Fruit fly (Drosophila melanogaster) whole organism, embryonic: ENCODE data around the gene CG15282.

Experiments
- Ada2b ChIP-seq: fragments of 200-800 bp; sonication (Bioruptor generic); IDR thresholded peaks from 2 replicates; pipeline ENCODE4 v1.3.6; 2022; ENCODE audit warnings: missing biosample characterization, missing genetic modification characterization
- CG10654 ChIP-seq: fragments of 200-800 bp; sonication (Bioruptor generic); optimal IDR thresholded peaks from 2 replicates; lab custom pipeline; 2016; ENCODE audit warnings: missing biosample characterization, missing genetic modification characterization
- CG12769 ChIP-seq: fragments of 200-800 bp; sonication (Bioruptor generic); optimal IDR thresholded peaks from 2 replicates; lab custom pipeline; 2019; ENCODE audit warnings: missing biosample characterization, mild to moderate bottlenecking, missing genetic modification characterization, moderate library complexity
- CG14860 ChIP-seq: fragments of 200-800 bp; sonication (Bioruptor generic); IDR thresholded peaks from 3 replicates; pipeline ENCODE4 v1.3.6; 2022; ENCODE audit warnings: missing biosample characterization, missing genetic modification characterization; ENCODE audit not compliant: partially characterized antibody
- CG1602 ChIP-seq: fragments of 200-800 bp; sonication (Bioruptor generic); optimal IDR thresholded peaks from 3 replicates; lab custom pipeline; 2016; ENCODE audit warnings: missing biosample characterization, missing genetic modification characterization
- CG17612 ChIP-seq: fragments of 200-800 bp; sonication (Bioruptor generic); IDR thresholded peaks from 2 replicates; pipeline ENCODE4 v1.3.6; 2022; ENCODE audit warnings: missing biosample characterization, missing genetic modification characterization
- CG31224 ChIP-seq: fragments of 200-800 bp; sonication (Bioruptor generic); IDR thresholded peaks from 2 replicates; pipeline ENCODE4 v1.3.6; 2022; ENCODE audit warnings: missing biosample characterization, missing genetic modification characterization
- CG34376 ChIP-seq: fragments of 200-800 bp; sonication (Bioruptor generic); optimal IDR thresholded peaks from 2 replicates; lab custom pipeline; 2018; ENCODE audit warnings: missing biosample characterization, mild to moderate bottlenecking, missing genetic modification characterization
- CG4707 ChIP-seq: fragments of 200-800 bp; sonication (Bioruptor generic); optimal IDR thresholded peaks from 2 replicates; lab custom pipeline; 2018; ENCODE audit warnings: missing biosample characterization, mild to moderate bottlenecking, missing genetic modification characterization, moderate library complexity
- CG7987 ChIP-seq: fragments of 200-800 bp; sonication (Bioruptor generic); optimal IDR thresholded peaks from 2 replicates; lab custom pipeline; 2018; ENCODE audit warnings: missing biosample characterization, mild to moderate bottlenecking, missing genetic modification characterization, moderate library complexity
- CG8478 ChIP-seq: fragments of >200 bp; optimal IDR thresholded peaks from 2 replicates; lab custom pipeline; 2018
- CG8944 ChIP-seq: fragments of 200-800 bp; sonication (Bioruptor generic); optimal IDR thresholded peaks from 3 replicates; lab custom pipeline; 2016; ENCODE audit warnings: missing biosample characterization, missing genetic modification characterization
- CG9932 ChIP-seq: fragments of 200-800 bp; sonication (Bioruptor generic); IDR thresholded peaks from 2 replicates; pipeline ENCODE4 v1.3.6; 2022; ENCODE audit warnings: missing biosample characterization, missing genetic modification characterization
- Dbx ChIP-seq: fragments of 200-800 bp; sonication (Bioruptor generic); IDR thresholded peaks from 3 replicates; pipeline ENCODE4 v1.3.6; 2022; ENCODE audit warnings: missing biosample characterization, missing genetic modification characterization
- Deaf1 ChIP-seq: fragments of 200-800 bp; optimal IDR thresholded peaks from 3 replicates; lab custom pipeline; 2019; ENCODE audit warnings: missing biosample characterization, mild to moderate bottlenecking, missing genetic modification characterization, moderate library complexity
- Dll ChIP-seq: fragments of 200-800 bp; sonication (Bioruptor generic); IDR thresholded peaks from 4 replicates; pipeline ENCODE4 v1.3.6; 2022; ENCODE audit warnings: missing biosample characterization, missing genetic modification characterization; ENCODE audit not compliant: partially characterized antibody
- Elba2 ChIP-seq: fragments of 200-800 bp; sonication (Bioruptor generic); optimal IDR thresholded peaks from 3 replicates; lab custom pipeline; 2016; ENCODE audit warnings: missing biosample characterization, missing genetic modification characterization
- Hmr ChIP-seq: fragments of 200-800 bp; sonication (Bioruptor generic); optimal IDR thresholded peaks from 3 replicates; lab custom pipeline; 2017; ENCODE audit warnings: mild to moderate bottlenecking, missing biosample characterization, missing genetic modification reagents, missing genetic modification characterization
- Hmx ChIP-seq: fragments of 200-800 bp; sonication (Bioruptor generic); optimal IDR thresholded peaks from 2 replicates; lab custom pipeline; 2016; ENCODE audit warnings: missing biosample characterization, missing genetic modification characterization
- Hr78 ChIP-seq, 2 experiments: fragments of 200-800 bp in 1 of 2; fragments of >200 bp in 1 of 2; sonication (Bioruptor generic) in 1 of 2; optimal IDR thresholded peaks; 2 replicates each; lab custom pipeline; 2017 to 2019; ENCODE audit warnings: missing biosample characterization in 2 of 2, missing genetic modification characterization in 2 of 2, mild to moderate bottlenecking in 1 of 2, moderate library complexity in 1 of 2
- PHDP ChIP-seq: fragments of 200-800 bp; sonication (Bioruptor generic); optimal IDR thresholded peaks from 3 replicates; lab custom pipeline; 2018; ENCODE audit warnings: missing biosample characterization, mild to moderate bottlenecking, missing genetic modification characterization, moderate library complexity
- Pdp1 ChIP-seq, 2 experiments: fragments of 200-800 bp; sonication (Bioruptor generic); optimal IDR thresholded peaks; 3 replicates each; lab custom pipeline; 2016; ENCODE audit warnings: missing biosample characterization in 2 of 2, missing genetic modification characterization in 2 of 2, mild to moderate bottlenecking in 1 of 2, moderate library complexity in 1 of 2
- Vsx1 ChIP-seq: fragments of 200-800 bp; sonication (Bioruptor generic); optimal IDR thresholded peaks from 2 replicates; lab custom pipeline; 2017; ENCODE audit warnings: missing biosample characterization, mild to moderate bottlenecking, missing genetic modification characterization, missing genetic modification reagents
- aop ChIP-seq: fragments of 200-800 bp; sonication (Bioruptor generic); IDR thresholded peaks from 2 replicates; pipeline ENCODE4 v1.3.6; 2022; ENCODE audit warnings: missing biosample characterization, missing genetic modification characterization
- ash1 ChIP-seq: fragments of 200-800 bp; sonication (Bioruptor generic); optimal IDR thresholded peaks from 2 replicates; lab custom pipeline; 2018; ENCODE audit warnings: missing biosample characterization, mild to moderate bottlenecking, missing genetic modification characterization
- bcd ChIP-seq: fragments of 200-800 bp; sonication (Bioruptor generic); optimal IDR thresholded peaks from 2 replicates; lab custom pipeline; 2017; ENCODE audit warnings: missing biosample characterization, mild to moderate bottlenecking, missing genetic modification characterization
- cato ChIP-seq: fragments of 200-800 bp; sonication (Bioruptor generic); optimal IDR thresholded peaks from 2 replicates; lab custom pipeline; 2016; ENCODE audit warnings: missing biosample characterization, missing genetic modification characterization, borderline replicate concordance
- da ChIP-seq: fragments of 200-800 bp; sonication (Bioruptor generic); optimal IDR thresholded peaks from 2 replicates; lab custom pipeline; 2016; ENCODE audit warnings: missing biosample characterization, missing genetic modification characterization
- dmrt99B ChIP-seq: fragments of 200-800 bp; sonication (Bioruptor generic); optimal IDR thresholded peaks from 2 replicates; lab custom pipeline; 2018; ENCODE audit warnings: missing biosample characterization, mild to moderate bottlenecking, missing genetic modification characterization, moderate library complexity
- dysf ChIP-seq: fragments of 200-800 bp; sonication (Bioruptor generic); IDR thresholded peaks from 3 replicates; pipeline ENCODE4 v1.3.6; 2022; ENCODE audit warnings: missing biosample characterization, missing genetic modification characterization
- emc ChIP-seq: fragments of 200-800 bp; sonication (Bioruptor generic); optimal IDR thresholded peaks from 2 replicates; lab custom pipeline; 2016; ENCODE audit warnings: missing biosample characterization, missing genetic modification characterization
- grn ChIP-seq: fragments of 200-800 bp; sonication (Bioruptor generic); optimal IDR thresholded peaks from 3 replicates; lab custom pipeline; 2017; ENCODE audit warnings: missing biosample characterization, missing genetic modification characterization
- gro ChIP-seq: fragments of 200-800 bp; sonication (Bioruptor generic); optimal IDR thresholded peaks from 2 replicates; lab custom pipeline; 2016; ENCODE audit warnings: missing biosample characterization, missing genetic modification characterization
- gsb-n ChIP-seq: fragments of 200-800 bp; sonication (Bioruptor generic); optimal IDR thresholded peaks from 3 replicates; lab custom pipeline; 2018; ENCODE audit warnings: missing biosample characterization, mild to moderate bottlenecking, missing genetic modification characterization
- her ChIP-seq: fragments of 200-800 bp; sonication (Bioruptor generic); optimal IDR thresholded peaks from 2 replicates; lab custom pipeline; 2016; ENCODE audit warnings: missing biosample characterization, missing genetic modification characterization
- ind ChIP-seq: fragments of 200-800 bp; sonication (Bioruptor generic); optimal IDR thresholded peaks from 3 replicates; lab custom pipeline; 2016; ENCODE audit warnings: missing biosample characterization, missing genetic modification characterization
- knrl ChIP-seq: fragments of 200-800 bp; sonication (Bioruptor generic); IDR thresholded peaks from 3 replicates; pipeline ENCODE4 v1.3.6; 2022; ENCODE audit warnings: missing biosample characterization, missing genetic modification characterization; ENCODE audit not compliant: partially characterized antibody
- lab ChIP-seq: fragments of 200-800 bp; sonication (Bioruptor generic); optimal IDR thresholded peaks from 3 replicates; lab custom pipeline; 2017; ENCODE audit warnings: missing biosample characterization, missing genetic modification characterization, mild to moderate bottlenecking, moderate library complexity, missing genetic modification reagents
- mld ChIP-seq: fragments of 200-800 bp; sonication (Bioruptor generic); IDR thresholded peaks from 3 replicates; pipeline ENCODE4 v1.3.6; 2022; ENCODE audit warnings: missing biosample characterization, missing genetic modification characterization; ENCODE audit not compliant: partially characterized antibody
- oc ChIP-seq: fragments of 200-800 bp; sonication (Bioruptor generic); optimal IDR thresholded peaks from 2 replicates; lab custom pipeline; 2018; ENCODE audit warnings: missing biosample characterization, mild to moderate bottlenecking, missing genetic modification characterization, moderate library complexity
- pum ChIP-seq: fragments of 200-800 bp; sonication (Bioruptor generic); optimal IDR thresholded peaks from 2 replicates; lab custom pipeline; 2016; ENCODE audit warnings: missing biosample characterization, missing genetic modification characterization
- row ChIP-seq: fragments of 200-800 bp; sonication (Bioruptor generic); IDR thresholded peaks from 3 replicates; pipeline ENCODE4 v1.3.6; 2022; ENCODE audit warnings: missing biosample characterization, missing genetic modification characterization
- sd ChIP-seq: fragments of 200-800 bp; sonication (Bioruptor generic); optimal IDR thresholded peaks from 3 replicates; lab custom pipeline; 2018; ENCODE audit warnings: missing biosample characterization, mild to moderate bottlenecking, missing genetic modification characterization, moderate library complexity
- sob ChIP-seq: fragments of 200-800 bp; sonication (Bioruptor generic); IDR thresholded peaks from 2 replicates; pipeline ENCODE4 v1.3.6; 2022; ENCODE audit warnings: missing biosample characterization, missing genetic modification characterization
- stc ChIP-seq: fragments of 200-800 bp; sonication (Bioruptor generic); IDR thresholded peaks from 2 replicates; pipeline ENCODE4 v1.3.6; 2022; ENCODE audit warnings: missing biosample characterization, missing genetic modification characterization
- tin ChIP-seq: fragments of 200-800 bp; sonication (Bioruptor generic); optimal IDR thresholded peaks from 3 replicates; lab custom pipeline; 2016; ENCODE audit warnings: missing biosample characterization, missing genetic modification characterization
- tll ChIP-seq, 2 experiments: fragments of 200-800 bp in 1 of 2; fragments of >200 bp in 1 of 2; sonication (Bioruptor generic) in 1 of 2; optimal IDR thresholded peaks; 2 replicates each; lab custom pipeline; 2017 to 2019; ENCODE audit warnings: missing biosample characterization in 2 of 2, missing genetic modification characterization in 2 of 2, mild to moderate bottlenecking in 1 of 2, moderate library complexity in 1 of 2
- trem ChIP-seq: fragments of 200-800 bp; optimal IDR thresholded peaks from 3 replicates; lab custom pipeline; 2019; ENCODE audit warnings: missing biosample characterization, mild to moderate bottlenecking, missing genetic modification characterization, moderate library complexity
- twi ChIP-seq: fragments of 200-800 bp; optimal IDR thresholded peaks from 2 replicates; lab custom pipeline; 2019; ENCODE audit warnings: missing biosample characterization, mild to moderate bottlenecking, missing genetic modification characterization, moderate library complexity
- vvl ChIP-seq: fragments of 200-800 bp; sonication (Bioruptor generic); IDR thresholded peaks from 2 replicates; pipeline ENCODE4 v1.3.6; 2022; ENCODE audit warnings: missing biosample characterization, missing genetic modification characterization
- yki ChIP-seq: fragments of >200 bp; optimal IDR thresholded peaks from 3 replicates; lab custom pipeline; 2018
- zfh1 ChIP-seq: fragments of 200-800 bp; sonication (Bioruptor generic); IDR thresholded peaks from 3 replicates; pipeline ENCODE4 v1.3.6; 2022; ENCODE audit warnings: missing biosample characterization, missing genetic modification characterization

CG15282 gene

dm6 chr2L:14673601-14674006, 38.7 kb upstream of the CG15282 start (continued):
- TF ChIP-seq CG9932 (GFP tag; lab: Robert Waterston, UW) (no peak), Pdp1 (GFP tag; optimal IDR thresholded peaks at IDR 0.05; lab: Kevin White, UChicago) (no peak), lab (GFP tag; lab: Kevin White, UChicago) (peak; percentile 59), Deaf1 (tag; lab: Kevin White, UChicago) (no peak), Dbx (GFP tag; lab: Robert Waterston, UW) (no peak), Vsx1 (GFP tag; lab: Kevin White, UChicago) (peak; percentile 82), aop (GFP tag; lab: Robert Waterston, UW) (no peak), CG1602 (GFP tag; lab: Kevin White, UChicago) (no peak), CG4707 (no peak), CG17612 (no peak), CG14860 (GFP tag; lab: Robert Waterston, UW) (no peak), Elba2 (GFP tag; lab: Kevin White, UChicago) (no peak), grn (GFP tag; lab: Kevin White, UChicago) (peak; percentile 96), PHDP (tag; lab: Kevin White, UChicago) (no peak), trem (tag; lab: Kevin White, UChicago) (no peak), oc (tag; lab: Kevin White, UChicago) (peak; percentile 47), gsb-n (peak; percentile 24), dysf (GFP tag; lab: Robert Waterston, UW) (no peak), bcd (GFP tag; lab: Kevin White, UChicago) (no peak), Hmr (GFP tag; lab: Kevin White, UChicago) (no peak), her (GFP tag; lab: Kevin White, UChicago) (no peak), sd (tag; lab: Kevin White, UChicago) (peak; percentile 16), yki (lab: Kevin White, UChicago) (no peak), emc (GFP tag; lab: Kevin White, UChicago) (no peak), pum (no peak), Hr78 (GFP tag; optimal IDR thresholded peaks at IDR 0.05; lab: Kevin White, UChicago) (peak in 1 of 2 experiments; percentile 93), CG31224 (no peak), zfh1 (0 out of 3 replicates have a peak, but pooled peaks have one; percentile 10), twi (tag; lab: Kevin White, UChicago) (peak; percentile 93), Ada2b (GFP tag; lab: Robert Waterston, UW) (no peak), CG34376 (GFP tag; lab: Kevin White, UChicago) (peak; percentile 40), Dll (0 out of 4 replicates have a peak, but pooled peaks have one; percentile 10), tin (GFP tag; lab: Kevin White, UChicago) (no peak), CG10654 (GFP tag; lab: Kevin White, UChicago) (no peak), tll (GFP tag; optimal IDR thresholded peaks at IDR 0.05; lab: Kevin White, UChicago) (no peak), vvl (GFP tag; lab: Robert Waterston, UW) (peak; percentile 15; the same call in 1 of the 2 replicates), Hmx (GFP tag; lab: Kevin White, UChicago) (no peak), ind (no peak), CG7987 (GFP tag; lab: Kevin White, UChicago) (no peak), stc (no peak), gro (GFP tag; lab: Kevin White, UChicago) (no peak), mld (no peak), row (GFP tag; lab: Robert Waterston, UW) (no peak), knrl (GFP tag; lab: Robert Waterston, UW) (no peak), CG12769 (tag; lab: Kevin White, UChicago) (peak; percentile 25), da (no peak), cato (no peak), CG8478 (no peak), sob (no peak), CG8944 (GFP tag; lab: Kevin White, UChicago) (no peak), dmrt99B (tag; lab: Kevin White, UChicago) (no peak), ash1 (GFP tag; lab: Kevin White, UChicago) (no peak)
